Worm (Caenorhabditis elegans) whole organism, L4 larva: ENCODE data around the gene glt-7.
"Not testable (repeated sequence)": the region's sequence is repeated elsewhere in the genome, so short reads cannot be mapped to it uniquely, and the experiment has no call there.

Experiments
- F37D6.2 ChIP-seq: sonication (generic microtip); optimal IDR thresholded peaks from 2 replicates; lab custom pipeline; 2016; ENCODE audit warnings: mild to moderate bottlenecking, missing genetic modification characterization, missing compliant biosample characterization
- T26A8.4 ChIP-seq: fragments of 200-800 bp; sonication (Bioruptor generic); IDR thresholded peaks from 2 replicates; pipeline ENCODE4 v1.3.6; 2022; ENCODE audit warnings: missing genetic modification characterization, missing compliant biosample characterization
- Y105C5A.15 ChIP-seq: fragments of 200-800 bp; sonication (Bioruptor generic); IDR thresholded peaks from 2 replicates; pipeline ENCODE4 v1.3.6; 2022; ENCODE audit warnings: missing genetic modification characterization, missing compliant biosample characterization
- Y48G9A.11 ChIP-seq: fragments of 200-800 bp; sonication (Bioruptor generic); IDR thresholded peaks from 2 replicates; pipeline ENCODE4 v1.3.6; 2022; ENCODE audit warnings: missing genetic modification reagents, missing genetic modification characterization, missing compliant biosample characterization
- aha-1 ChIP-seq: fragments of 150-350 bp; peaks from one replicate; lab custom pipeline; 2014; ENCODE audit warnings: missing biosample characterization, missing genetic modification characterization
- ama-1 ChIP-seq: fragments of 150-350 bp; optimal IDR thresholded peaks from 2 replicates; lab custom pipeline; 2014; ENCODE audit warnings: inconsistent platforms, mixed read lengths
- ceh-20 ChIP-seq: fragments of 200-800 bp; sonication (Bioruptor generic); IDR thresholded peaks from 2 replicates; pipeline ENCODE4 v1.3.6; 2022; ENCODE audit warnings: missing genetic modification reagents, missing genetic modification characterization, missing compliant biosample characterization
- ces-1 ChIP-seq: fragments of 150-350 bp; sonication (generic microtip); optimal IDR thresholded peaks from 4 replicates; lab custom pipeline; 2014; ENCODE audit warnings: missing biosample characterization, missing genetic modification reagents, missing genetic modification characterization
- cey-2 ChIP-seq: sonication (generic microtip); optimal IDR thresholded peaks from 3 replicates; lab custom pipeline; 2017; ENCODE audit warnings: missing genetic modification characterization, mild to moderate bottlenecking, missing compliant biosample characterization, antibody characterized with exemption, borderline replicate concordance; ENCODE audit not compliant: insufficient read depth
- daf-16 ChIP-seq, 3 experiments: sonication (generic microtip); optimal IDR thresholded peaks; 2 replicates each; lab custom pipeline; 2016 to 2017; ENCODE audit warnings: missing genetic modification characterization in 3 of 3, missing genetic modification reagents in 3 of 3, mild to moderate bottlenecking in 2 of 3, missing compliant biosample characterization in 2 of 3, missing biosample characterization in 1 of 3, moderate library complexity in 1 of 3
- dmd-6 ChIP-seq: fragments of 200-800 bp; sonication (Bioruptor generic); IDR thresholded peaks from 2 replicates; pipeline ENCODE4 v1.3.6; 2022; ENCODE audit warnings: missing genetic modification reagents, missing genetic modification characterization, missing compliant biosample characterization
- dpl-1 ChIP-seq: fragments of 150-350 bp; optimal IDR thresholded peaks from 2 replicates; lab custom pipeline; 2014; ENCODE audit warnings: missing biosample characterization, missing genetic modification reagents, missing genetic modification characterization
- egl-27 ChIP-seq: sonication (generic microtip); optimal IDR thresholded peaks from 3 replicates; lab custom pipeline; 2017; ENCODE audit warnings: missing biosample characterization, missing genetic modification reagents, missing genetic modification characterization
- fkh-10 ChIP-seq: fragments of 150-350 bp; optimal IDR thresholded peaks from 2 replicates; lab custom pipeline; 2014; ENCODE audit warnings: missing biosample characterization, missing genetic modification reagents, missing genetic modification characterization
- hif-1 ChIP-seq, 2 experiments: sonication (generic microtip); optimal IDR thresholded peaks; 2 replicates each; lab custom pipeline; 2016 to 2017; ENCODE audit warnings: missing compliant biosample characterization in 2 of 2, missing genetic modification characterization in 2 of 2, missing genetic modification reagents in 2 of 2, missing genotype in 2 of 2, mild to moderate bottlenecking in 1 of 2
- hlh-30 ChIP-seq: sonication (generic microtip); optimal IDR thresholded peaks from 2 replicates; lab custom pipeline; 2017; ENCODE audit warnings: antibody characterized with exemption, mild to moderate bottlenecking, missing genetic modification characterization, missing compliant biosample characterization; ENCODE audit not compliant: insufficient read depth
- hmg-1.1 ChIP-seq: fragments of 200-800 bp; sonication (Bioruptor generic); IDR thresholded peaks from 2 replicates; pipeline ENCODE4 v1.3.6; 2022; ENCODE audit warnings: missing genetic modification reagents, missing genetic modification characterization, missing compliant biosample characterization
- jun-1 ChIP-seq: fragments of 150-350 bp; optimal IDR thresholded peaks from 2 replicates; lab custom pipeline; 2014; ENCODE audit warnings: missing biosample characterization, missing genetic modification reagents, missing genetic modification characterization
- lin-1 ChIP-seq: fragments of 200-800 bp; sonication (Bioruptor generic); IDR thresholded peaks from 2 replicates; pipeline ENCODE4 v1.3.6; 2022; ENCODE audit warnings: missing genetic modification reagents, missing genetic modification characterization, missing compliant biosample characterization
- lin-13 ChIP-seq: fragments of 150-350 bp; optimal IDR thresholded peaks from 2 replicates; lab custom pipeline; 2014; ENCODE audit warnings: missing biosample characterization, missing genetic modification reagents, missing genetic modification characterization
- lin-15B ChIP-seq: fragments of 150-350 bp; sonication (generic microtip); optimal IDR thresholded peaks from 3 replicates; lab custom pipeline; 2014; ENCODE audit warnings: missing biosample characterization, missing genetic modification characterization
- lin-38 ChIP-seq: fragments of 200-800 bp; sonication (Bioruptor generic); IDR thresholded peaks from 2 replicates; pipeline ENCODE4 v1.3.6; 2022; ENCODE audit warnings: missing genetic modification reagents, missing genetic modification characterization, missing compliant biosample characterization
- mdl-1 ChIP-seq, 2 experiments: fragments of 150-350 bp in 1 of 2; sonication (generic microtip) in 1 of 2; optimal IDR thresholded peaks; 2 replicates each; lab custom pipeline; 2014 to 2017; ENCODE audit warnings: missing biosample characterization in 2 of 2, missing genetic modification characterization in 2 of 2
- mes-2 ChIP-seq: sonication (generic microtip); optimal IDR thresholded peaks from 2 replicates; lab custom pipeline; 2016; ENCODE audit warnings: missing genotype, mild to moderate bottlenecking, missing genetic modification characterization, missing compliant biosample characterization; ENCODE audit not compliant: poor library complexity, severe bottlenecking
- nhr-11 ChIP-seq: fragments of 150-350 bp; optimal IDR thresholded peaks from 2 replicates; lab custom pipeline; 2014; ENCODE audit warnings: missing biosample characterization, missing genetic modification characterization
- nhr-28 ChIP-seq: fragments of 150-350 bp; optimal IDR thresholded peaks from 2 replicates; lab custom pipeline; 2014; ENCODE audit warnings: missing biosample characterization, missing genetic modification characterization
- nhr-6 ChIP-seq: fragments of 150-350 bp; optimal IDR thresholded peaks from 2 replicates; lab custom pipeline; 2014; ENCODE audit warnings: missing biosample characterization, missing genetic modification characterization
- nhr-76 ChIP-seq: fragments of 150-350 bp; optimal IDR thresholded peaks from 2 replicates; lab custom pipeline; 2014; ENCODE audit warnings: missing biosample characterization, missing genetic modification characterization
- rbr-2 ChIP-seq: sonication (generic microtip); optimal IDR thresholded peaks from 2 replicates; lab custom pipeline; 2016; ENCODE audit warnings: missing genotype, missing genetic modification characterization, missing compliant biosample characterization
- sdz-12 ChIP-seq: fragments of 200-800 bp; sonication (Bioruptor generic); optimal IDR thresholded peaks from 2 replicates; lab custom pipeline; 2018; ENCODE audit warnings: mild to moderate bottlenecking, missing genetic modification characterization, missing compliant biosample characterization
- set-16 ChIP-seq: fragments of 200-800 bp; sonication (Bioruptor generic); IDR thresholded peaks from 2 replicates; pipeline ENCODE4 v1.3.6; 2022; ENCODE audit warnings: missing genetic modification reagents, missing genetic modification characterization, missing compliant biosample characterization
- snpc-1.2 ChIP-seq: fragments of 200-800 bp; sonication (Bioruptor generic); IDR thresholded peaks from 2 replicates; pipeline ENCODE4 v1.3.6; 2022; ENCODE audit warnings: missing genetic modification reagents, missing genetic modification characterization, missing compliant biosample characterization
- unc-130 ChIP-seq: sonication (generic microtip); optimal IDR thresholded peaks from 2 replicates; lab custom pipeline; 2016; ENCODE audit warnings: missing genetic modification reagents, missing genetic modification characterization, missing compliant biosample characterization
- unc-62 ChIP-seq, 3 experiments: fragments of 150-350 bp in 1 of 3; sonication (generic microtip); optimal IDR thresholded peaks in 2 of 3; peaks in 1 of 3; 1 replicate in 1 of 3; 2 replicates in 2 of 3; lab custom pipeline; 2014 to 2017; ENCODE audit warnings: missing biosample characterization in 3 of 3, missing genetic modification characterization in 3 of 3, missing genetic modification reagents in 3 of 3, missing genotype in 1 of 3
- zfp-3 ChIP-seq: fragments of 200-800 bp; sonication (Bioruptor generic); conservative IDR thresholded peaks from 2 replicates; pipeline ENCODE4 v1.3.6; 2022; ENCODE audit warnings: missing genetic modification reagents, missing genetic modification characterization, missing compliant biosample characterization

glt-7 gene

DNA sequence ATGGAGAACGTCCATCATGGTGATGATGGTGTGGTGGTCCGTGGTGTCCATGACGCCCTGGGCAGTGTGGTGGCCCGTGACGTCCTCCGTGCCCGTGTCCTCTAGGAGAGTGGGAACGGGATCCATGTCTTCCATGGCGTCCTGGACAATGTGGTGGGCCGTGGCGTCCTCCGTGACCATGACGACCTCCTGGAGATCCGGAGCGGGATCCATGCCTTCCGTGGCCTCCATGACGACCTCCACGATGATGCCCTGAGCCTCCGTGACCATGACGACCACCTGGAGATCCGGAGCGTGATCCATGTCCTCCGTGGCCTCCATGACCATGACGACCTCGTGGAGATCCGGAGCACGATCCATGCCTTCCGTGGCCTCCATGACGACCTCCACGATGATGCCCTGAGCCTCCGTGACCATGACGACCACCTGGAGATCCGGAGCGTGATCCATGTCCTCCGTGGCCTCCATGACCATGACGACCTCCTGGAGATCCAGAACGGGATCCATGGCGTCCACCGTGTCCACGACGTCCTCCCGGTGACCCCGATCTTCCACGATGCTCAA, 26.6 kb upstream of the glt-7 start:
- TF ChIP-seq unc-62 (GFP tag; optimal IDR thresholded peaks at IDR 0.05 in 1 of 2; lab: Kevin White, UChicago), result peak in 1 of 2 experiments; percentile 19
- TF ChIP-seq unc-62 (tag; optimal IDR thresholded peaks at IDR 0.05; lab: Kevin White, UChicago), result not testable (repeated sequence)
- peak; percentile 82 for TF ChIP-seq set-16 (GFP tag; lab: Robert Waterston, UW)

DNA sequence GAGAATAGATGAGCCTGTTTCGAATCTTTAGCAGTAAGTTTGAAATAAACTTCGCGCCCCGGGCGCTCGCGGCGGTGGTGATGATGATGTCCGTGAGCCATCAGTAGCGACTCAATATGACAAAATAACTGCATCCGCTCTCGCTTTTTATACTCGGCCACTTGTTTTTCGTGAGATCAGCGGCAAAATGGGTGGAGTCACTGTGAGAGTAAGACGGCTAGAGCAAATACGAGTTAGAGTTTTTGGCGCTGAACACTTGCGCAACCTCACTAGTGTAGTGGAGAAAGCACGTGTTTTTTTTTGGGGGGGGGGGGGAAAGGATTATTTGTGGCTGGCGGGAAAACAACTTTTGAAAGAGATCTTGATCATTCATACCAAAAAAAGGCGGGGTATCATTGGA, 25.6 kb upstream of the glt-7 start, which contains the start of gene W03G1.5:
Gene W03G1.5, minus strand, starts transcription at position 101 of the 400 bp plus-strand sequence.
- TF ChIP-seq nhr-76 (tag; lab: Kevin White, UChicago) (no peak), ama-1 (no peak), zfp-3 (no peak), nhr-11 (tag; lab: Kevin White, UChicago) (peak; percentile 3), T26A8.4 (GFP tag; lab: Robert Waterston, UW) (no peak)
- TF ChIP-seq, all 104 proteins: peak for 1

DNA sequence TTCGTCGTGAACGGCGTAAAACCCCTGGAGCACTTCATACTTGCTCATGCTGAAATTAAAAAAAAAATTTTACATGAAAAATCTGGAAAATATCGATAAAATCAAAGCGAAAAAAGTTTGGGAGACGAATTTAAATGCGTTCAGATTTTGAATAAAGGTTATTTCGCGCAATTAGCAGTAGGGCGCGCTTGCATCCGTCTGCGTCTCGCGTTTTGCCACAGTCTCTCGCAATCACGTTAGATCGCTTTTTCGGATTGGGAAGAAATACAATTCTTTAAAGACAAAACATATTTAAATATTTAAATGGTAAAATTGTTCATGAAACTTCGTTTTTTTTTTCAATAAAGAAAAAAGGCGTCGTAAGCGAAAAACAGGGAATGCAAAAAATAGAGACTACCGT, 12.5 kb upstream of the glt-7 start, which contains the start of gene pig-1:
Gene pig-1, minus strand, starts transcription at position 49 of the 400 bp plus-strand sequence.
- TF ChIP-seq rbr-2 (tag; lab: Kevin White, UChicago), result peak; percentile 29
- peak; percentile 87 for TF ChIP-seq mes-2 (tag; lab: Kevin White, UChicago)
- no peak for TF ChIP-seq cey-2 (tag; lab: Kevin White, UChicago)
- TF ChIP-seq aha-1, result peak; percentile 87
- no peak for TF ChIP-seq ces-1 (GFP tag; lab: Kevin White, UChicago)
- TF ChIP-seq lin-15B (tag; lab: Kevin White, UChicago), result no peak
- no peak for TF ChIP-seq ceh-20
- TF ChIP-seq nhr-28 (tag; lab: Kevin White, UChicago), result peak; percentile 23
- peak; percentile 90 for TF ChIP-seq dpl-1 (GFP tag; lab: Kevin White, UChicago)
- TF ChIP-seq daf-16 (GFP tag; optimal IDR thresholded peaks at IDR 0.05; lab: Kevin White, UChicago), result no peak
- peak; percentile 8 for TF ChIP-seq daf-16 (tag; optimal IDR thresholded peaks at IDR 0.05; lab: Kevin White, UChicago)
- peak; percentile 27 for TF ChIP-seq fkh-10 (GFP tag; lab: Kevin White, UChicago)
- TF ChIP-seq hlh-30 (tag; lab: Kevin White, UChicago), result peak; percentile 54
- 0 out of 2 replicates have a peak, but pooled peaks have one; percentile 19 for TF ChIP-seq Y48G9A.11 (GFP tag; lab: Robert Waterston, UW)
- peak; percentile 98 for TF ChIP-seq lin-38 (GFP tag; lab: Robert Waterston, UW)
- peak; percentile 50 for TF ChIP-seq nhr-6
- TF ChIP-seq F37D6.2 (tag; lab: Kevin White, UChicago), result no peak
- no peak for TF ChIP-seq egl-27
- peak; percentile 53 for TF ChIP-seq hmg-1.1 (GFP tag; lab: Robert Waterston, UW)
- no peak for TF ChIP-seq hif-1 (tag; optimal IDR thresholded peaks at IDR 0.05; lab: Kevin White, UChicago)
- no peak for TF ChIP-seq mdl-1 (tag; optimal IDR thresholded peaks at IDR 0.05; lab: Kevin White, UChicago)
- TF ChIP-seq snpc-1.2 (GFP tag; lab: Robert Waterston, UW), result no peak
- peak; percentile 2 for TF ChIP-seq lin-13 (GFP tag; lab: Kevin White, UChicago)
- TF ChIP-seq lin-1 (GFP tag; lab: Robert Waterston, UW), result no peak
- no peak for TF ChIP-seq sdz-12 (GFP tag; lab: Kevin White, UChicago)
- no peak for TF ChIP-seq jun-1 (tag; lab: Kevin White, UChicago)
- TF ChIP-seq unc-130 (GFP tag; lab: Kevin White, UChicago), result peak; percentile 30
- TF ChIP-seq Y105C5A.15, result no peak

ce11 chrIV:522566-522965, 9.4 kb upstream of the glt-7 start:
- TF ChIP-seq daf-16 (GFP tag; optimal IDR thresholded peaks at IDR 0.05; lab: Kevin White, UChicago), result no peak
- peak; percentile 63 for TF ChIP-seq daf-16 (tag; optimal IDR thresholded peaks at IDR 0.05; lab: Kevin White, UChicago)
- peak; percentile 4 for TF ChIP-seq nhr-28 (tag; lab: Kevin White, UChicago)
- peak; percentile 16; the same call in 1 of the 2 replicates for TF ChIP-seq dmd-6 (GFP tag; lab: Robert Waterston, UW)
- no peak for TF ChIP-seq nhr-6
